Worm (Caenorhabditis elegans): ENCODE data around the gene eif-1.

DNA sequence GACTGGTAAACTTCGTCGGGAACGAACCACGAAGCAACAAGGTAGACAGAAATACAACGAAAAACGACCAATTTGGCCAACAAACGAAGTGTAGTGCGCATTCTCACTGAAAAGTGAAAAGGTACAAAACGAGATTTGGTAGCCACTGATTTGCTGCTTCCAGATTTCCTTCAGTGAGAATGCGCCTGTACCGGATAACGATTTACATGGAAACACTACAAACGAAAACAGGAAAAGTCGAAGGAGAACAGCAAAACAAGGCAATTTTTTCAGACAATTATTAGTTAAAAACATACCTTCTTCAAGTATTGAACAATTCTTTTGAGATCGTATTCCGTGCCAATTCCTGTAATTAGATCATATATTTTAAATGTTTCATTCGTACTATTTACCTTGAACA, 403 bp downstream of the eif-1 start, which contains the start of gene pigb-1:
- no peak for TF ChIP-seq spr-3 (GFP tag; optimal IDR thresholded peaks at IDR 0.05)
- no peak for TF ChIP-seq nhr-25 (tag; optimal IDR thresholded peaks at IDR 0.05; ENCODE audit: borderline replicate concordance, insufficient read depth)
- TF ChIP-seq nhr-11 (tag; optimal IDR thresholded peaks at IDR 0.05): no peak
- TF ChIP-seq dpl-1 (GFP tag; optimal IDR thresholded peaks at IDR 0.05): no peak
- no peak for TF ChIP-seq lin-13 (GFP tag; optimal IDR thresholded peaks at IDR 0.05)
- no peak for TF ChIP-seq ces-1 (GFP tag; optimal IDR thresholded peaks at IDR 0.05)
- no peak for TF ChIP-seq lin-29 (GFP tag; IDR thresholded peaks at IDR 0.05)
- TF ChIP-seq lin-39 (tag; optimal IDR thresholded peaks at IDR 0.05): no peak
- TF ChIP-seq lir-3 (tag; optimal IDR thresholded peaks at IDR 0.05): no peak
- no peak for TF ChIP-seq ztf-11 (tag; optimal IDR thresholded peaks at IDR 0.05)
- TF ChIP-seq duxl-1 (tag; optimal IDR thresholded peaks at IDR 0.05; ENCODE audit: poor library complexity): no peak
- no peak for TF ChIP-seq R02D3.7 (tag; optimal IDR thresholded peaks at IDR 0.05)
- TF ChIP-seq dmd-8 (GFP tag; IDR thresholded peaks at IDR 0.05): no peak
- TF ChIP-seq arid-1 (GFP tag; conservative IDR thresholded peaks at IDR 0.05): no peak
